Worm (Caenorhabditis elegans): ENCODE data around the gene nspg-7.1.

nspg-7.1 gene

DNA sequence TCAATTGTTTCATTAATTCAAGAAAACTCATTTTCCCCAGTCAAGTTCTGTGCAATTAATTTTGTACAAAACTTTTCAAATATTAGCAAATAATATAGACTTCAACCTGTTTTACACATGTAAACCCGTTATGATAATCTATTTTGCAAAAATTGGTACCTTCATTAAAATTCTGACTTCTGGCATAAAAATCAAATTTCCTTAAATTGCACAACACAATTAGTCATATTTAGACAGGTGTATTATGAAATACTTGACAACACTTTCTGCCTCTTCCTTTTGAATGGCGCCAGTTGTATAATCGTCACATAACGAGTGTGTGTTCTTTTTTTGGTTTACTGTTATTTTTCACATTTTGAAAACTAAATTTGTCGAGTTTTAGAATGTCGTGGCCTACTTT lies 40.5 kb upstream of the nspg-7.1 start, which contains the start of gene fbxc-58:
TSS of gene fbxc-58 (plus strand) at position 383 of the 400 bp plus-strand sequence.
- TF ChIP-seq saeg-2 (GFP tag; IDR thresholded peaks at IDR 0.05) (no peak), dmd-9 (GFP tag; IDR thresholded peaks at IDR 0.05) (no peak), mes-2 (tag; optimal IDR thresholded peaks at IDR 0.05; ENCODE audit: poor library complexity, severe bottlenecking) (no peak), D1046.2 (GFP tag; IDR thresholded peaks at IDR 0.05) (no peak), nhr-41 (GFP tag; IDR thresholded peaks at IDR 0.05) (no peak), tra-1 (GFP tag; IDR thresholded peaks at IDR 0.05) (no peak), ces-1 (GFP tag; optimal IDR thresholded peaks at IDR 0.05) (no peak), Y5F2A.4 (GFP tag; optimal IDR thresholded peaks at IDR 0.05) (no peak), nhr-42 (GFP tag; IDR thresholded peaks at IDR 0.05) (no peak), rbr-2 (tag; optimal IDR thresholded peaks at IDR 0.05) (no peak), set-16 (GFP tag; IDR thresholded peaks at IDR 0.05) (no peak), snpc-1.2 (GFP tag; IDR thresholded peaks at IDR 0.05) (no peak), snpc-4 (tag; optimal IDR thresholded peaks at IDR 0.05) (no peak), mxl-2 (GFP tag; conservative IDR thresholded peaks at IDR 0.05) (no peak), T20F7.1 (GFP tag; optimal IDR thresholded peaks at IDR 0.05) (peak; percentile 4), nhr-102 (tag; optimal IDR thresholded peaks at IDR 0.05) (no peak), sdz-12 (GFP tag; optimal IDR thresholded peaks at IDR 0.05) (no peak), dmd-8 (GFP tag; IDR thresholded peaks at IDR 0.05) (no peak), Y48G9A.11 (GFP tag; IDR thresholded peaks at IDR 0.05) (no peak), Y105C5A.15 (GFP tag; IDR thresholded peaks at IDR 0.05) (no peak), pqm-1 (tag; optimal IDR thresholded peaks at IDR 0.05) (peak; percentile 80), mxl-3 (GFP tag; optimal IDR thresholded peaks at IDR 0.05) (no peak), jun-1 (tag; optimal IDR thresholded peaks at IDR 0.05) (no peak), nhr-6 (tag; optimal IDR thresholded peaks at IDR 0.05) (no peak), mdt-29 (GFP tag; IDR thresholded peaks at IDR 0.05) (no peak), duxl-1 (tag; optimal IDR thresholded peaks at IDR 0.05; ENCODE audit: poor library complexity) (no peak), ctbp-1 (GFP tag; IDR thresholded peaks at IDR 0.05) (no peak), nhr-28 (tag; optimal IDR thresholded peaks at IDR 0.05) (peak; percentile 21), aha-1 (tag) (no peak), egl-27 (tag; optimal IDR thresholded peaks at IDR 0.05) (no peak), ama-1 (optimal IDR thresholded peaks at IDR 0.05) (no peak), aly-2 (tag; optimal IDR thresholded peaks at IDR 0.05) (no peak), ceh-32 (tag; optimal IDR thresholded peaks at IDR 0.05; ENCODE audit: poor library complexity) (no peak), lin-1 (GFP tag; IDR thresholded peaks at IDR 0.05) (no peak), lin-38 (GFP tag; IDR thresholded peaks at IDR 0.05) (no peak), tag-97 (GFP tag; IDR thresholded peaks at IDR 0.05) (no peak), ceh-62 (tag; optimal IDR thresholded peaks at IDR 0.05) (no peak), arid-1 (GFP tag; conservative IDR thresholded peaks at IDR 0.05) (no peak), ZK546.5 (tag; optimal IDR thresholded peaks at IDR 0.05) (no peak), spr-3 (GFP tag; optimal IDR thresholded peaks at IDR 0.05) (no peak), zag-1 (tag; optimal IDR thresholded peaks at IDR 0.05) (no peak), daf-16 (GFP tag; optimal IDR thresholded peaks at IDR 0.05) (no peak), daf-16 (tag; optimal IDR thresholded peaks at IDR 0.05) (peak; percentile 44), fos-1 (tag; optimal IDR thresholded peaks at IDR 0.05) (no peak), nhr-48 (tag; optimal IDR thresholded peaks at IDR 0.05) (no peak), lin-15B (tag; optimal IDR thresholded peaks at IDR 0.05) (no peak), nhr-77 (tag; optimal IDR thresholded peaks at IDR 0.05) (no peak), mdl-1 (tag; optimal IDR thresholded peaks at IDR 0.05) (no peak), madf-5 (GFP tag; IDR thresholded peaks at IDR 0.05) (no peak), lsy-2 (tag; optimal IDR thresholded peaks at IDR 0.05) (no peak), zip-2 (tag; optimal IDR thresholded peaks at IDR 0.05) (peak; percentile 84), hlh-11 (tag; optimal IDR thresholded peaks at IDR 0.05) (no peak), ztf-7 (tag; optimal IDR thresholded peaks at IDR 0.05) (peak; percentile 18)
